Fruit fly (Drosophila melanogaster) whole organism, wandering third instar larva: ENCODE data around the gene CG34297.

Experiments used
- CG32264 ChIP-seq: fragments of 200-800 bp; sonication (Bioruptor generic); optimal IDR thresholded peaks from 2 replicates; lab custom pipeline; 2016; ENCODE audit warnings: missing biosample characterization, missing genetic modification characterization
- CG9705 ChIP-seq: fragments of 200-800 bp; sonication (Bioruptor generic); optimal IDR thresholded peaks from 2 replicates; lab custom pipeline; 2018; ENCODE audit warnings: missing biosample characterization, mild to moderate bottlenecking, missing genetic modification characterization
- CrebA ChIP-seq: fragments of 200-800 bp; sonication (Bioruptor generic); optimal IDR thresholded peaks from 2 replicates; lab custom pipeline; 2016; ENCODE audit warnings: missing biosample characterization, mild to moderate bottlenecking, missing genetic modification characterization, borderline replicate concordance
- GATAd ChIP-seq: sonication (Bioruptor generic); optimal IDR thresholded peaks from 2 replicates; lab custom pipeline; 2016; ENCODE audit warnings: missing biosample characterization, missing genetic modification characterization
- HLH106 ChIP-seq: fragments of 200-800 bp; optimal IDR thresholded peaks from 3 replicates; lab custom pipeline; 2019; ENCODE audit warnings: missing biosample characterization, mild to moderate bottlenecking, missing genetic modification characterization, moderate library complexity
- Hnf4 ChIP-seq: fragments of 200-800 bp; sonication (Bioruptor generic); optimal IDR thresholded peaks from 2 replicates; lab custom pipeline; 2016; ENCODE audit warnings: missing biosample characterization, mild to moderate bottlenecking, missing genetic modification characterization
- Hr78 ChIP-seq: fragments of >200 bp; optimal IDR thresholded peaks from 2 replicates; lab custom pipeline; 2017; ENCODE audit warnings: missing biosample characterization, missing genetic modification characterization
- Hr83 ChIP-seq: fragments of 200-300 bp; sonication (Bioruptor generic); optimal IDR thresholded peaks from 2 replicates; lab custom pipeline; 2016; ENCODE audit warnings: missing biosample characterization, mild to moderate bottlenecking, missing genetic modification characterization, moderate library complexity; ENCODE audit not compliant: poor library complexity, severe bottlenecking
- Jra ChIP-seq: sonication (Bioruptor generic); optimal IDR thresholded peaks from 2 replicates; lab custom pipeline; 2016; ENCODE audit warnings: missing biosample characterization, missing genetic modification characterization
- Mio ChIP-seq: sonication (Bioruptor generic); optimal IDR thresholded peaks from 2 replicates; lab custom pipeline; 2016; ENCODE audit warnings: missing biosample characterization, missing genetic modification characterization
- Myc ChIP-seq: fragments of >200 bp; optimal IDR thresholded peaks from 2 replicates; lab custom pipeline; 2017
- N ChIP-seq: fragments of >200 bp; optimal IDR thresholded peaks from 2 replicates; lab custom pipeline; 2018; ENCODE audit warnings: missing biosample characterization, missing external identifiers, missing genetic modification characterization
- OdsH ChIP-seq: fragments of 200-800 bp; sonication (Bioruptor generic); optimal IDR thresholded peaks from 2 replicates; lab custom pipeline; 2016; ENCODE audit warnings: missing biosample characterization, mild to moderate bottlenecking, missing genetic modification characterization
- Rel ChIP-seq, 2 experiments: fragments of 200-800 bp; sonication (Bioruptor generic) in 1 of 2; optimal IDR thresholded peaks; 2 replicates in 1 of 2; 3 replicates in 1 of 2; lab custom pipeline; 2016 to 2019; ENCODE audit warnings: mild to moderate bottlenecking in 2 of 2, missing biosample characterization in 2 of 2, missing genetic modification characterization in 2 of 2, moderate library complexity in 1 of 2
- Sp1 ChIP-seq: fragments of 200-800 bp; sonication (Bioruptor generic); optimal IDR thresholded peaks from 3 replicates; lab custom pipeline; 2019; ENCODE audit warnings: missing biosample characterization, mild to moderate bottlenecking, missing genetic modification characterization, moderate library complexity
- Vsx2 ChIP-seq: fragments of 200-300, 225-300 bp; sonication (Bioruptor generic); optimal IDR thresholded peaks from 2 replicates; lab custom pipeline; 2018; ENCODE audit warnings: missing biosample characterization, missing genetic modification characterization; ENCODE audit not compliant: partially characterized antibody
- br ChIP-seq: fragments of 200-800 bp; sonication (Bioruptor generic); optimal IDR thresholded peaks from 2 replicates; lab custom pipeline; 2016; ENCODE audit warnings: missing biosample characterization, missing genetic modification characterization
- brk ChIP-seq: fragments of 200-800 bp; sonication (Bioruptor generic); optimal IDR thresholded peaks from 2 replicates; lab custom pipeline; 2016; ENCODE audit warnings: missing biosample characterization, mild to moderate bottlenecking, missing genetic modification characterization
- dl ChIP-seq, 2 experiments: fragments of 175-275, 200-275 bp in 1 of 2; fragments of 200-275 bp in 1 of 2; sonication (Bioruptor generic); optimal IDR thresholded peaks; lab custom pipeline; 2018; ENCODE audit warnings: mild to moderate bottlenecking in 2 of 2, missing biosample characterization in 2 of 2, missing genetic modification characterization in 2 of 2, moderate library complexity in 2 of 2; ENCODE audit not compliant: partially characterized antibody in 2 of 2, insufficient read depth in 1 of 2
- dmrt93B ChIP-seq: fragments of 200-800 bp; sonication (Bioruptor generic); optimal IDR thresholded peaks from 2 replicates; lab custom pipeline; 2018; ENCODE audit warnings: missing biosample characterization, mild to moderate bottlenecking, missing genetic modification characterization
- dsf ChIP-seq: sonication (Bioruptor generic); optimal IDR thresholded peaks from 2 replicates; lab custom pipeline; 2016; ENCODE audit warnings: missing biosample characterization, missing genetic modification characterization, borderline replicate concordance
- foxo ChIP-seq, 2 experiments: fragments of 200-800 bp; sonication (Bioruptor generic); optimal IDR thresholded peaks; 2 replicates in 1 of 2; 3 replicates in 1 of 2; lab custom pipeline; 2016 to 2017; ENCODE audit warnings: missing biosample characterization in 2 of 2, missing genetic modification characterization in 2 of 2
- fru ChIP-seq: fragments of 200-800 bp; sonication (Bioruptor generic); optimal IDR thresholded peaks from 3 replicates; lab custom pipeline; 2016; ENCODE audit warnings: missing biosample characterization, mild to moderate bottlenecking, missing genetic modification characterization
- h ChIP-seq: fragments of 200-800 bp; sonication (Bioruptor generic); optimal IDR thresholded peaks from 3 replicates; lab custom pipeline; 2016; ENCODE audit warnings: missing biosample characterization, mild to moderate bottlenecking, missing genetic modification characterization
- jim ChIP-seq: fragments of 175-275, 200-325 bp; sonication (Bioruptor generic); optimal IDR thresholded peaks from 2 replicates; lab custom pipeline; 2016; ENCODE audit warnings: missing biosample characterization, mild to moderate bottlenecking, missing genetic modification characterization
- lola ChIP-seq: fragments of >200 bp; optimal IDR thresholded peaks from 2 replicates; lab custom pipeline; 2017; ENCODE audit warnings: missing biosample characterization, missing genetic modification characterization
- pan ChIP-seq: fragments of >200 bp; optimal IDR thresholded peaks from 2 replicates; lab custom pipeline; 2017
- psq ChIP-seq: fragments of 200-800 bp; sonication (Bioruptor generic); optimal IDR thresholded peaks from 3 replicates; lab custom pipeline; 2017; ENCODE audit warnings: missing biosample characterization, mild to moderate bottlenecking, missing genetic modification characterization, moderate library complexity
- rgr ChIP-seq: fragments of 200-800 bp; sonication (Bioruptor generic); optimal IDR thresholded peaks from 3 replicates; lab custom pipeline; 2016; ENCODE audit warnings: missing biosample characterization, mild to moderate bottlenecking, missing genetic modification characterization
- sage ChIP-seq: fragments of 200-800 bp; sonication (Bioruptor generic); optimal IDR thresholded peaks from 2 replicates; lab custom pipeline; 2016; ENCODE audit warnings: missing biosample characterization, mild to moderate bottlenecking, missing genetic modification characterization
- sv ChIP-seq: fragments of 200-800 bp; sonication (Bioruptor generic); optimal IDR thresholded peaks from 3 replicates; lab custom pipeline; 2016; ENCODE audit warnings: missing biosample characterization, missing genetic modification characterization
- tai ChIP-seq: sonication (Bioruptor generic); optimal IDR thresholded peaks from 2 replicates; lab custom pipeline; 2016; ENCODE audit warnings: missing biosample characterization, missing genetic modification characterization
- woc ChIP-seq: sonication (Bioruptor generic); optimal IDR thresholded peaks from 2 replicates; lab custom pipeline; 2016; ENCODE audit warnings: missing biosample characterization, mild to moderate bottlenecking, missing genetic modification characterization

Gene CG34297

DNA sequence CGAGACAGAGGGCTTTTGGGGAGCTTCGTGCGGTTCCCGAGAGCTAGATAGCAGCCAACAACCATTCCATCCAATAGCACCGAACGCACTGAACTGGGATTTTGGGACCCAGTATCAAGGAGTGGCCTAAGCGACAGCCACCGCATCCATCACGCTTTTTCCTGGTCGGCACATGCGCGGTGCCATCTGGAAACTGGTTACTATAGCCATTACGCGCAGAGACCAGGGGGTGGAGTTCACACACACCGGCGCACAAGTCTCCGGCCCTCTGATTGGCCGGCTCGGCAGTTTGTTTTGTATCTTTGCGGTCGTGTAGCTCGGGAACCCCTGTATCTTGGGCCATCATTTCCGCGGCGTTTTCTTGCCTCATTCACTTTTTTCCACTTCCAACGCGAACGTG lies 5.8 kb downstream of the CG34297 start, which contains the start of gene pb:
TSS of gene pb (minus strand) at position 81 of the 400 bp plus-strand sequence.
- TF ChIP-seq CrebA (GFP tag; lab: Kevin White, UChicago) = no peak
- TF ChIP-seq pan (lab: Kevin White, UChicago) = no peak
- no peak for TF ChIP-seq fru (GFP tag; lab: Kevin White, UChicago)
- TF ChIP-seq woc = no peak
- TF ChIP-seq CG9705 (GFP tag; lab: Kevin White, UChicago) = no peak
- TF ChIP-seq Vsx2 = no peak
- TF ChIP-seq Hr78 = no peak
- TF ChIP-seq Jra (GFP tag; lab: Kevin White, UChicago) = no peak
- TF ChIP-seq psq = no peak
- no peak for TF ChIP-seq dl (GFP tag; optimal IDR thresholded peaks at IDR 0.05; lab: Kevin White, UChicago; ENCODE audit: insufficient read depth in 1 of 2, partially characterized antibody in 2 of 2)
- TF ChIP-seq N = no peak
- TF ChIP-seq brk = no peak
- TF ChIP-seq Myc (lab: Kevin White, UChicago) = no peak
- no peak for TF ChIP-seq rgr
- no peak for TF ChIP-seq dsf (GFP tag; lab: Kevin White, UChicago)
- no peak for TF ChIP-seq sv (GFP tag; lab: Kevin White, UChicago)
- TF ChIP-seq, all 38 proteins: peak for 0

- TF ChIP-seq GATAd (GFP tag; lab: Kevin White, UChicago) (no peak), Hr78 (no peak), Sp1 (no peak)
Observed at dm6 chr3R:6741400-6741959, 6.3 kb downstream of the CG34297 start.

dm6 chr3R:6735722-6736121 lies 12.1 kb downstream of the CG34297 start:
- no peak for TF ChIP-seq pan (lab: Kevin White, UChicago)

DNA sequence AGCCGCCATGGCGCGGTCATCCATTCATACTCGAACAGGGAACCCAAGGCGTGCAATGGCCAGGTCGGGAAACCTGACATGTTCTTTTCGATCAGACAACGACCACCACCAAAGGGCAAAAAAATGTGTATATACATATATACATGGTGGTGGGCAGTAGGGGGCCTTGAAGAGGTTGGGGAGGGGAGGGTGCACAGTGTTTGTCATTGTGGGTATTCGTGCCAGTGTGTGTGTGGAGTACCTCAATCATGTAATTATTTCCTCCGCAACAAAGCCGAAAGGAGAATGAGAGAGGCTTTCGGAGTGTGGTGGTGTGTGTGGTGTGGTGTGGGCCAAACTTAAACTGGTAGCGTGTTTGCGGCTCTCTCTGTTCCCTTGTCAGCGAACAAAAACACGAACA lies 21.7 kb downstream of the CG34297 start:
- no peak for TF ChIP-seq CG32264 (GFP tag; lab: Kevin White, UChicago)
- no peak for TF ChIP-seq CrebA (GFP tag; lab: Kevin White, UChicago)
- TF ChIP-seq tai (GFP tag; lab: Kevin White, UChicago) = no peak
- no peak for TF ChIP-seq Rel (GFP tag; optimal IDR thresholded peaks at IDR 0.05; lab: Kevin White, UChicago)
- TF ChIP-seq Rel (tag; optimal IDR thresholded peaks at IDR 0.05; lab: Kevin White, UChicago) = no peak
- TF ChIP-seq rgr = no peak
- no peak for TF ChIP-seq foxo (GFP tag; optimal IDR thresholded peaks at IDR 0.05; lab: Kevin White, UChicago)
- TF ChIP-seq lola (GFP tag; lab: Kevin White, UChicago) = no peak
- no peak for TF ChIP-seq sv (GFP tag; lab: Kevin White, UChicago)
- TF ChIP-seq jim (GFP tag; lab: Kevin White, UChicago) = no peak
- TF ChIP-seq GATAd (GFP tag; lab: Kevin White, UChicago) = no peak
- TF ChIP-seq Vsx2 = no peak
- TF ChIP-seq dl (GFP tag; optimal IDR thresholded peaks at IDR 0.05; lab: Kevin White, UChicago; ENCODE audit: insufficient read depth in 1 of 2, partially characterized antibody in 2 of 2) = no peak
- no peak for TF ChIP-seq CG9705 (GFP tag; lab: Kevin White, UChicago)
- TF ChIP-seq fru (GFP tag; lab: Kevin White, UChicago) = no peak
- no peak for TF ChIP-seq sage (GFP tag; lab: Kevin White, UChicago)
- no peak for TF ChIP-seq Mio (GFP tag; lab: Kevin White, UChicago)
- no peak for TF ChIP-seq dsf (GFP tag; lab: Kevin White, UChicago)
- TF ChIP-seq Hr83 (GFP tag; lab: Kevin White, UChicago) = no peak
- no peak for TF ChIP-seq h (GFP tag; lab: Kevin White, UChicago)

dm6 chr3R:6723537-6724171 lies 24.2 kb downstream of the CG34297 start:
- TF ChIP-seq rgr = no peak
- no peak for TF ChIP-seq Sp1
- no peak for TF ChIP-seq lola (GFP tag; lab: Kevin White, UChicago)
- no peak for TF ChIP-seq brk
- TF ChIP-seq psq = no peak
- no peak for TF ChIP-seq woc
- TF ChIP-seq CrebA (GFP tag; lab: Kevin White, UChicago) = no peak
- no peak for TF ChIP-seq Jra (GFP tag; lab: Kevin White, UChicago)
- TF ChIP-seq br (GFP tag; lab: Kevin White, UChicago) = no peak
- TF ChIP-seq dmrt93B (GFP tag; lab: Kevin White, UChicago) = no peak
- no peak for TF ChIP-seq Hnf4 (GFP tag; lab: Kevin White, UChicago)
- no peak for TF ChIP-seq OdsH (GFP tag; lab: Kevin White, UChicago)
- no peak for TF ChIP-seq CG9705 (GFP tag; lab: Kevin White, UChicago)
- TF ChIP-seq jim (GFP tag; lab: Kevin White, UChicago) = no peak
- no peak for TF ChIP-seq dsf (GFP tag; lab: Kevin White, UChicago)
- TF ChIP-seq GATAd (GFP tag; lab: Kevin White, UChicago) = no peak
- TF ChIP-seq HLH106 (tag; lab: Kevin White, UChicago) = no peak
